Worm (Caenorhabditis elegans) whole organism, mixed stage, embryonic: Measurements from ENCODE around the gene ubc-9.

Source experiments
- flh-1 ChIP-seq: fragments of 200-800 bp; sonication (Bioruptor generic); optimal IDR thresholded peaks from 2 replicates; lab custom pipeline; 2018; ENCODE audit warnings: mild to moderate bottlenecking, missing genetic modification characterization, moderate library complexity, missing compliant biosample characterization
- lsy-2 ChIP-seq: fragments of 150-350 bp; optimal IDR thresholded peaks from 2 replicates; lab custom pipeline; 2014; ENCODE audit warnings: missing biosample characterization, missing genetic modification characterization

- TF ChIP-seq flh-1 (GFP tag; lab: Kevin White, UChicago) (no peak), lsy-2 (tag; lab: Kevin White, UChicago) (no peak)
Observed at ce11 chrIV:4639352-4639751, 11.5 kb upstream of the ubc-9 start.
